Fruit fly (Drosophila melanogaster): ENCODE measurements around the gene Wdr24.
A peak's percentile ranks its signal among the peaks of the same experiment; 100 is the strongest.

Gene Wdr24

DNA sequence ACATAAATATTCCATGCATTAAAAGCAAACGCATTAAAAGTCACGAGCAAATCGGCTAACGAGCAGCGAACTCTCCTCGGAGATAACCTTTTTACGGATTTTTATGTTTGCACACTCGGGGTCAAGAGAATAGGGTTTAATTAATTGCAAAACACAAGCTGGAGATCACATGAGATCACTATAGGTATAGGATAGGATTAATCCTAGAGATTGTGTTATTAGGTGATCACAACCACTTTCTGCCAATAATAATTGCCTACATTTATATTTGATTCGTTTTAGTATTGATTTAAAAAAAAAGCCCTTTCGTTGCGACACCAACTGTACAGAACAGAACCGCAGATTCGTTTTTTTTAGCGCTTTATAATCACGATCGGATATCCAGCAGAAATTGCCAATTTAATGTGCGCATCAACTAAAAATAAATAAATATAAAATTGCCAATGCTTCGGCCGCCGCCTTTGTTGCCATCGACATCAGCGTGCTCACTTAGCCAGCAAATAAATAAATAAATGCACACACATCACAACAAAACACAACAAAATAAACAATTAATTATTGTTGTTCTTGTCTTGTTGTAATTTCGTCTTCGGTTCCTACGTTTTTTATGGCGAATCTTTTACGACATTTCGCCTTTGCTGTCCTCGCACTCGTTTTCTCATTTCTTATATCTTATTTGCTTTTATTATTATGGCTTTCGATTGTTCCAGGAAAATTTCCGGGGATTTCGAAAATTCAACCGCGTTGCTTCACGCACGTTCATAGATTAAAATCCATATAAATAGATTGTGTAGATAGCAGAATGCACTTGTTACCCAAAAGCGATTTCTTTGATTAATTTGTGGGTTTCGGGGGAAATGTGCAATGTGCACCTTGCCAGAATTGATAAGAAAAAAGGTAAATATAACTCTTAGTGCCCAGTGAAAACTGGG, 31.1 kb upstream of the Wdr24 start:
- no peak for TF ChIP-seq CG17801 (GFP tag; optimal IDR thresholded peaks at IDR 0.05; ENCODE audit: partially characterized antibody)

DNA sequence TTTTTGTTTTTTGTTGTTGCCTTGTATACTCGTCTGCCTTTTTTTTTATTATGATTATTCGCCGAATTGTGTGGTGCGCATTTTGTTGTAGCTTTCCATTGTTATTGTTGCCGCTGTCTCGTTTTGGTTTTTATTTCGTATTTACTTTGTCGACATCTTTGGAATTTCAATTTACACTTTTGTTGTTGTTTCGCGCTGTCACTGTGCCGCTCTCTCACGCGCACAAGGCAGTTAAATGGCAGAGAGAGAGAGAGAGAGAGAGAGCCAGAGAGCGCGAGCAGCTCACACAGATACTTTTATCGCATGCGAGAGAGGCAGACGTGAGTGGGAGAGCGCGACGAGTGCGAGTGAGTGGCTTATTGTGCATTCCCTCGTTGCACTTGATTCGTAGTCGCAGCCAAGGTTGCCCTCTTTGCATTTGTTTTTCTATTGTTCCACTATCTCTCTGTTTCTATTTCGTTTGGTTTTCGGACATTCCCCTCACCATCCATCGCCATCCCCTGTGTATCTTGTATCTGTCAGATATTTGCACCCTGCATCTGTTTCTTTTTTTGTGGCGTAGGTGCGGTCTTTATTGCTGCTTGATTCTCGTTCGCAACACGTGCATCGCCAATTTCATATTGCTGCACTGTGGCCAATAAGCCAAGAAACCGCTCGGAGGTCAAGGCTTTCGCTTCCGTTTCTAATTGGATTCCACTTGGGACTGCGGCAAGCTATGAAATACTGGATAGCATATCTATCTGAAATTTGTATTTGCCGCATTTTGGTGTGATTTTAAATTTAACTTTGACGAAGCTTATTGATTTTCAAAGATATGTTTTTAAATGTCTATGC, 29.7 kb upstream of the Wdr24 start:
- peak; percentile 11 for TF ChIP-seq CG17801 (GFP tag; optimal IDR thresholded peaks at IDR 0.05; ENCODE audit: partially characterized antibody)

DNA sequence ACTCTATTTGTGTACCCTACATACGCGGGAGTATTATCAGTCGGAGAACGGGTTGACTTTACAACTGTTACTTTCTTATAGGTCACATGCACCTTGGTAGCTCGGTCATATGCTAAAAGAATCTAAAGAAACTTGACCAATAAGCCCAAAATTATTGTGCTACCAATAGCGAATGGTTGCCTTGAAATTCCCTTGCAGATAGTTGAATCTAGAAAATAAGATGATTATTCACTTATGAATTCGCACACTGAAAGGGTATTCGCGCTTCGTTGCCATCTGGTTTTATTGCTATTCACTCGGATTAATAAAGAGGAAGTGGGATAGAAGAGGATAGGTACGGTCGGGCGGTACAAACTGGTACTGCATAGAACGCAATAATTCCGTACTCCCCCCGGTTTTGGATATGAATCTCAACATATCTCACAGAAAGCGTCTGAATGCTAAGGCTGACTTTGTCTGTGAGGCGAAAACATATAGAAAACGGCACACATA, 29.0 kb upstream of the Wdr24 start:
- TF ChIP-seq CG17801 (GFP tag; optimal IDR thresholded peaks at IDR 0.05; ENCODE audit: partially characterized antibody), result peak; percentile 69

DNA sequence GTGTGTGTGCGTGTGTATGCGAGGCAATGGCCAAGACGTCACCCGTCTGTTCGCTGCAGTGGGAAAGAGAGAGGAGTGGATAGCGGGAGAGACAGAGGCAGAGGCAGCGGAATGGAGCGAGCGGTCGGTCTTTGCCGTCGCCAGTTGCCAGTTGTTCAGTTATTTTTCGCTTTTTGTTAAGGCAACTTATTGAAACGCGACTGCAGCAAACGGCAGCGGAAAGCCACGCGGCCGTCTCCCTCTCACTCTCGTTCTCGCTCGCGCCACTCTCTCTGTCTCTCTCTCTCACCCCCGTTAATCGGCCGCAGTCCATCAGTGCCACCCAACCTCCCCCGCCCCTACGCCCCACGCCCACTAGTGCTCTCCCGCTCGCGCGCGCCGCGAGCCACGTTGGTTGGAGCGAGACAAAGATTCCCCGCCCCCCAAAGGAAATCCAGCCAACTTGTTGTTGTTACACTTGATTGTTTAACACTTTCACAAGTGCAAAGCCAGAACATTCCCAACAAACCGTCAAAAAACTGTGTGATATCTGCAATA, 28.0 kb upstream of the Wdr24 start:
- TF ChIP-seq CG17801 (GFP tag; optimal IDR thresholded peaks at IDR 0.05; ENCODE audit: partially characterized antibody), result peak; percentile 52

DNA sequence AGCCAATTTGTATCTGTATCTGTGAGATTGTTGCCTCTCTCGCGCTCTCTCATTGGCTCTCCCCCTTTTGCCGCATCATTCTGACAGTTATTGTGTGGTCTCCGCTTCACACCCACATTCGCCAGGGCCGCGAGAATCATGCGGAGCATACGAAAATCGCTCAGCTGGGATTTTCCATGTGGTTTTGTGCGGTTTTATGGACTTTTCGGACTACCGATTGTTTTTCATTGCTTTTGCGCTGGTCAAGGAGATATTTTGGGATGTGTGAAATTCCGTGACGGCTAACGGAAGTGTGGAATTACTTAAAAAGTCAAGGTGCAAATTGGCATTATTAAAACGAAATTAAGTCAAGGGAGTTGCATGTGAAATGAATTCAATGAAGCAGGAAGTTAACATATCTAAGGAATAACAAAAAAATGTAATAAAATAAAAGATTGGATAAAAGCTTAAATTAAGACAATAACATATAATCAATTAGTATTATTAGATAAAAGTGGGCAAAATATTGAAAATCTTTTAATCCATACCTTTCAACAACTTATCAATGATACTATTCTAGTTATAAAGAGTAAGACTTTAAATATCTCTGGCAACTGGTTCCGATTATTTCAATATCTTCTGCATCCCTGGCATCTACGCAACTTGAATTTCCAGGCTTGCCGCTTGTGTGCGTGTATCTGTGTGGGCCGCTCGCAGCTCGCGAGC, 27.4 kb upstream of the Wdr24 start:
- no peak for TF ChIP-seq CG17801 (GFP tag; optimal IDR thresholded peaks at IDR 0.05; ENCODE audit: partially characterized antibody)

DNA sequence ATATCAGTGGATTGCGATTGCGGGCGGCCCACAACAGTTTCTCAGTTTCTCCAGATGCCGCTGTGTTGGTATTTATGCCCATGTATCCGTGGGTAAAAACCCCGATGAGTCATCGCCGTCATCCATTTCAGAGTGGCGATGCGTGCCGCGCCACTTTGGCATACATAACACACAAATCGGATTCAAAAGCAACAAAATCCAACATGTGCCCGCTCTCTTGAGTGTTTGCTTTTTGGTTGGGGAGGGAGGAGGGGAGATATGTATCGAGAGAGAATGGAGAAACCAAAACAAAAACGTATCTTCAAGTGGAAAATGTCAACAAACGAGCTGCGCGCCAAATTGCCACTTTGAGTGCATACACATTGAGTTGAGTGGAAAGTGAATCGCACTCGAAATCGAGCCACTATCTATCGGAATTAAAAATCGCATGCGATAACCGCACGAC, 26.8 kb upstream of the Wdr24 start:
- TF ChIP-seq CG17801 (GFP tag; optimal IDR thresholded peaks at IDR 0.05; ENCODE audit: partially characterized antibody), result no peak

DNA sequence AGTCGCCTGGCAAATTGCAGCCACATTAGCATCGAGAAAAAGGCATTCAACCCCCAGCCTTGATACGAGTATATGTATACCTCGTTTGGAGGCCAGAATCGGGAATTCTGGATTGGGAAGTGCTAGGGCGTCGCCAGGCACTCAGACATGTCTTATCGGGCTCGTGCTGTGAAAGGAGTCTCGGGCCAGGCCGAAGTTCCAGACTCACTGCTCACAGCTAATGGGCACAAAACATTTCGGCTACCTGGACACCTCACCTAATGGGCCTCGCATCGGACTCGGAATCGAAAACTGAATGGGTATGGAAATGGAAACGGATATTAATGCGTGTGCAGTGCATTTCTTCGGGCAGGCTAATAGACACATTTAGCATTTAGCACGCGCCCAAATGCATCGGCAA, 26.0 kb upstream of the Wdr24 start:
- no peak for TF ChIP-seq CG17801 (GFP tag; optimal IDR thresholded peaks at IDR 0.05; ENCODE audit: partially characterized antibody)

DNA sequence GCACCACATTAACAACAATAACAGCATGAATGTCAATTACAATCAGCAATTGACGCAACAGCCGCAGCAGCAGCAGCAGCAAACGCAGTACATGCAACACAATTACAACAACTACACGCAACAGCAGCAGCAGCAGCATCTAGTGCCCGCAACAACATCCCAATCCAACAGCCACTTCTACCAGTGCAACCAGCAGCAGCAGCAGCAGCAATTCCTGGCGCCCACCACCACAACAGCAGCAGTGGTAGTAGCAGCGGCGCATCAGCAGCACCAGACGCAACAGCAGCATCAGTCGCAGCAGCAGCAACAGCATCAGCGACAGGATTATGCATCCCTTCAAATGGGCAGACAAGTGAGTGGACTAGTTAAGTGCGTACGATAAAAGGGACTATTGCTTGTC, 22.3 kb upstream of the Wdr24 start:
- no peak for TF ChIP-seq CG17801 (GFP tag; optimal IDR thresholded peaks at IDR 0.05; ENCODE audit: partially characterized antibody)

DNA sequence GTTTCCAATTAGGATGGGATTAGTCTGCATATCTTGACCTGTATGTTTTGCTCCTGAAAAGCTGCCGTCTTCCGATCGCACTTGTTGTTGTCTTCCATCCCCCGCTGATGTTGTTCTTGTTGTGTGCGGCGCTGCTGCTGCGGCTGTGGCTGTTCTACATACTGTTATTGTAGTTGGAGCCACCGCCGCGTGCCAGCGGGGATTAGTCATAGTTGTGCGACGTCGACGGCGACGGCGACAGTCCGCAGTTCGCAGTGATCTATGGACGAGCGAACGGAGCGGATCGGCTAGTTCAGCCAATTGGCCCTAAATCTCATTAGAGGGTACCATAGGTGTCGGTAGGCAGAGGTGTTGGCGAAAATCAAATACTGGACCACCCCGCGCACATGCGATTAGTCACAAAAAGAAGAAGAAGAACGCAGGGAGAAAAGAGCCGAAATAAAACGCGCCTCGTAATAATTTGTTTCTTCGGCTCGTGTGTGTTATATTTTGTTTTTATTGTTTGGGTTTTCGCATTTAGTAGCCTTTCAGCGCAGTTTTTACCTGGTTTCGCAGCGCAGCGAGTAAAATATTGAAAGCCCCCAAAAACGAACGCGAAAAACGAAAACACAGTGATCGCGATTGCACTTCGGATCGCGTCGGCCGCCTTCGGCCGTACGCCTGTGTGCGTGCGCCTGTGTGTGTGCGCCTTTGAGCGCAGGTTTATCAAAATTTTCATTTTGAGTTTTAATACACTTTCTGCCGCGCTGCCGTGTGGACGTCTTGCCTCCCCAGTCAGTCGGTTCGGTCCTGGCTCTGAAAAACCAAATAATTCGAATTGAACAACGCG, 20.6 kb upstream of the Wdr24 start, which contains the start of gene kay:
Gene kay, plus strand, starts transcription at position 729 of the 829 bp plus-strand sequence.
- no peak for TF ChIP-seq CG17801 (GFP tag; optimal IDR thresholded peaks at IDR 0.05; ENCODE audit: partially characterized antibody)

DNA sequence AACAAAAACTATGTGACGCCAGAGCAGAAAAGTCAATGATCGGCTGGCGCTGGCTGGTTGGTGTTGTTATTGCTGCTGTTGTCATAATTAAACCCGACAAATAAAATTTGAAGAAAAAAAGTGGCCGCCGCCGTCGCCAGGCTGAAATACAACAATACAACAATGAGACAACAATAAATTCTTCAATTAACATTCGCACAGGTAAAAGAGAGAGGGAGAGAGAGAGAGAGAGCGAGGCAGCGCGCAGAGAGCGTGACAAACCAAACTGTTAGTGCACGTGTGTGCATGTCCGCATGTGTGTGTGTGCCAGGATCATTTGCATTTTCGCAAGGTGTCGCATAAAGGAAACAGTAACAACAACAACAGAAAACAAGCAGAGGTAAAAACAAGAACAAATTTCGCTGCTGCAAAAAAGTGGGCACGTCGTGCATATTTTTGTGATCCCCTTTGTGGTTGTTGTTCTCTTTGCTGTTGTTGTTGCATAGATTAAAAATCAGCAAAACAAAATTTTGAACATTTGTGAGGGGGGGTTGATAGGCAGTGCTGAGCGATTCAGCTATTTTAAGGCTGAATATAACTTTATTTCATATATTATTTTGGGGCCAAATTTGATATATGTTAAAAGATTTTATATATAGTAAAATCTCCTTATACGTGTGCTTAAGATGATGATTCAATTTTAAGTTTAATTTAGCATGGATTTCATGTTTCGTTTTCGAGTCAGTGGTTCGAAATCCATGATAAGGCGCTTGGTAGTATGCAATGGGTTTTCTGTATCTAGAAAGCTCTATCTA, 19.6 kb upstream of the Wdr24 start:
- TF ChIP-seq CG17801 (GFP tag; optimal IDR thresholded peaks at IDR 0.05; ENCODE audit: partially characterized antibody), result no peak

DNA sequence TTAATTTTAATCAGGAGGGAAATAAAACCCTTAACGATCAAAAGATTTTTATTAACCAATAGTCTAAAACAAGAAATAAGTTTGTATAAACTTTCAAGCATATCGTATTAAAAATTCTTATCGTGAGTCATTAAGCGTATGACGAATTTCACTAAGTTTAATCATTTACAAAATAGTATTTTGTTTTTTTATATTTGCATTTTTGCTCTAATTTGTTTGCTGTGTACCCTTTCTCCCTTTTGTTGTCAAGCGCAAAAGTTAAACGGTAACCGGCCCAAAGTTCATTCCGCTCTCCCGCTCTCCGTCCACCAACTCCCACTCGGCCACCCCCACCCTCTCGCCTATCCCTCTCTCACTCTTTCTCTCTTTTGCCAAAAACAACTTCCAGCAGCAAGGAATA, 18.9 kb upstream of the Wdr24 start:
- TF ChIP-seq CG17801 (GFP tag; optimal IDR thresholded peaks at IDR 0.05; ENCODE audit: partially characterized antibody), result no peak

DNA sequence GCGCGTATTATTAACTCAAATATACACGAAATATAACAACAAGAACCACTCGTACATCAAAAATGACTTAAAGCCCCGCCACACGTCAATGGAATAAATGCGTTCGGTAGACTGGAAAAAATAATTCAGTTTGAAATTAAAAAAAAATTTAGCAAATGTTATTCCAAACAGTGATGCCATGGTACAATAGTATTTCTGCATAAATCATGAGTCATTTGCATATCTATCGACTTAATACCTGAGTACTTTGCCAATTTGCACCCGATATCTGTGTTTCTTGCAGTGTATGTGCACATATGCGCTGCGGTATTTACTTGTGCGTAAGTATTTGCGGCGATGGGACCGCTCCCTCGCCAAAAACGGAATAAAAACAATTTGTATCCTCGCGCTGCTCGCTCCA, 18.3 kb upstream of the Wdr24 start:
- TF ChIP-seq CG17801 (GFP tag; optimal IDR thresholded peaks at IDR 0.05; ENCODE audit: partially characterized antibody), result peak; percentile 52

DNA sequence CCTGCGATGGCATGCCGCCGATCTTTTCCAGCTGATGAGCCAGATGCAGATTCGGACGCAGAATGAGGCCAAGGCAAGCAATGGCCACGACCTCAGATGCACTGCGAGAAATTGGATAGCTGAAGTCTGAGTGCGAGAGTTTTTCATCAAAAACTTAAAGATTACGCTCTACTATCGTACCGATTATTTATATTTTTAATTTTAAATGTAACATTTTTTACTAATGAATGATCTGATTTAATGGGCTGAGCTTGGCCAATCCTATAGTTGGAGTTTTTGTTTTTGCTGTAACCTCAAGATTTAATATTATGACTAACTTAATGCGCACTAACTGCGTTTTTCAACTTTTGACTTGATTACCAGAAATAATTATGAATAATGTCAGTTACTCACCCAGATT, 17.4 kb upstream of the Wdr24 start:
- TF ChIP-seq CG17801 (GFP tag; optimal IDR thresholded peaks at IDR 0.05; ENCODE audit: partially characterized antibody), result no peak

All from ovary, adult (tissue).